Worm (Caenorhabditis elegans) whole organism, late embryonic: ENCODE measurements around the gene hpo-12.

ENCODE experiments used
- C38D4.7 ChIP-seq: fragments of 200-800 bp; sonication (Bioruptor generic); optimal IDR thresholded peaks from 2 replicates; lab custom pipeline; 2018; ENCODE audit warnings: mild to moderate bottlenecking, missing genetic modification characterization, moderate library complexity, missing compliant biosample characterization
- F13H6.1 ChIP-seq: sonication (generic microtip); optimal IDR thresholded peaks from 2 replicates; lab custom pipeline; 2016; ENCODE audit warnings: missing genetic modification characterization, missing compliant biosample characterization
- ceh-30 ChIP-seq: fragments of 150-350 bp; optimal IDR thresholded peaks from 2 replicates; lab custom pipeline; 2014; ENCODE audit warnings: missing biosample characterization, missing genetic modification characterization
- ceh-9 ChIP-seq: sonication (generic microtip); optimal IDR thresholded peaks from 2 replicates; lab custom pipeline; 2016; ENCODE audit warnings: mild to moderate bottlenecking, missing genetic modification characterization, inconsistent platforms, missing compliant biosample characterization
- eyg-1 ChIP-seq: sonication (generic microtip); optimal IDR thresholded peaks from 2 replicates; lab custom pipeline; 2016; ENCODE audit warnings: missing genotype, missing genetic modification characterization, missing compliant biosample characterization
- lim-6 ChIP-seq: sonication (generic microtip); optimal IDR thresholded peaks from 2 replicates; lab custom pipeline; 2016; ENCODE audit warnings: missing genetic modification characterization, missing compliant biosample characterization
- nhr-11 ChIP-seq: fragments of 150-350 bp; optimal IDR thresholded peaks from 2 replicates; lab custom pipeline; 2014; ENCODE audit warnings: missing biosample characterization, missing genetic modification characterization
- pqm-1 ChIP-seq: sonication (generic microtip); optimal IDR thresholded peaks from 2 replicates; lab custom pipeline; 2016; ENCODE audit warnings: missing genetic modification characterization, missing compliant biosample characterization
- ref-2 ChIP-seq: sonication (generic microtip); optimal IDR thresholded peaks from 2 replicates; lab custom pipeline; 2016; ENCODE audit warnings: missing genetic modification characterization, missing compliant biosample characterization
- tbx-7 ChIP-seq: sonication (generic microtip); optimal IDR thresholded peaks from 2 replicates; lab custom pipeline; 2016; ENCODE audit warnings: missing genotype, missing genetic modification characterization, missing compliant biosample characterization

DNA sequence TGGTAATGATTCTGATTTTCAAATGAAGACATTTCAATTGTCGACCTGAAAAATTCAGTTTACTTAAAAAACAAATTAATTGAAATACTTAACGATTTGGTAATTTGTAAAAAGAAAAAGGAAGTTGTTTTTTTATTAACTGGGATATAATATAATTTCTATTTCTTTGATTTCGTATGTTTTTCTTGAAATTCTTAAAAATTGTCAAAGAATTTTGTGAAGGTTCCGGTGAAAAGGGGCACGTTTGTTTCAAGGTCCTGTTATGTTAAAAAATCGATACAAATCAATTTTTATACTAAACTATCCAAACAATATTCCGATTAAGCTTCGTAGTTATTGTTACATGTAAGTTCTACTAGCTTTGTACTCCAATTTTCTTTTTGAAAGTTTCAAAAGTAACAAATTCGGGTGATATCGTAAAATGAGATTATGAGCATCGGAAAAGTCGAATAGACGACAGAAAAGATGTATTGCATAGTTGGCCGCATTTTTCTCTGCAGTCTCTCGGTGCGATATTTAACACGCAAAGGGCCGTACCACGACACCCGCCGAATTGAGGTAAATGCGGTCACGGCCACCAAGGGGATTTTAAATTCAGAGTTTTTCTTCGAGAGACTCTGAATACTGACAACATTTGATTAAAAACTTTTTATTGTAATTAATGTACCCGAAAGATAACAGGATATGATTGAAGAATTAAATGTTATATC lies 23.7 kb upstream of the hpo-12 start, which contains the start of gene Y39C12A.9:
- TF ChIP-seq C38D4.7 (GFP tag; lab: Kevin White, UChicago) (no peak), ceh-9 (tag; lab: Kevin White, UChicago) (no peak), ref-2 (tag; lab: Kevin White, UChicago) (no peak), F13H6.1 (tag; lab: Kevin White, UChicago) (no peak), nhr-11 (no peak), ceh-30 (tag; lab: Kevin White, UChicago) (no peak), eyg-1 (tag; lab: Kevin White, UChicago) (no peak), lim-6 (tag; lab: Kevin White, UChicago) (no peak), tbx-7 (tag; lab: Kevin White, UChicago) (no peak), pqm-1 (tag; lab: Kevin White, UChicago) (no peak)
